Worm (Caenorhabditis elegans): ENCODE measurements around the gene pgp-5.

- TF ChIP-seq tbx-2 (tag; optimal IDR thresholded peaks at IDR 0.05) (no peak), K02D7.2 (tag; optimal IDR thresholded peaks at IDR 0.05) (no peak), ets-4 (tag; optimal IDR thresholded peaks at IDR 0.05) (no peak), ceh-30 (tag; optimal IDR thresholded peaks at IDR 0.05) (no peak), pha-4 (tag; optimal IDR thresholded peaks at IDR 0.05) (no peak), ceh-2 (tag; optimal IDR thresholded peaks at IDR 0.05) (no peak), nhr-11 (tag; optimal IDR thresholded peaks at IDR 0.05) (no peak), pqm-1 (tag; optimal IDR thresholded peaks at IDR 0.05) (no peak)
These were observed at the start of gene pgp-5 for ce11 chrX:10859211-10859610.
